Fruit fly (Drosophila melanogaster) whole organism, embryonic: ENCODE results near the gene mst.
A peak's percentile ranks its signal among the peaks of the same experiment; 100 is the strongest.

Source experiments
- BEAF-32 ChIP-seq: fragments of 200-800 bp; sonication (Bioruptor generic); optimal IDR thresholded peaks from 3 replicates; lab custom pipeline; 2017; ENCODE audit warnings: missing biosample characterization, missing genetic modification characterization, mild to moderate bottlenecking, moderate library complexity, missing genetic modification reagents
- Bgb ChIP-seq: fragments of 200-800 bp; sonication (Bioruptor generic); IDR thresholded peaks from 2 replicates; pipeline ENCODE4 v1.3.6; 2022; ENCODE audit warnings: missing biosample characterization, missing genetic modification characterization; ENCODE audit not compliant: partially characterized antibody
- C15 ChIP-seq: fragments of 200-800 bp; sonication (Bioruptor generic); IDR thresholded peaks from 3 replicates; pipeline ENCODE4 v1.3.6; 2022; ENCODE audit warnings: missing biosample characterization, missing genetic modification characterization
- CG10209 ChIP-seq: fragments of 200-800 bp; sonication (Bioruptor generic); optimal IDR thresholded peaks from 3 replicates; lab custom pipeline; 2017; ENCODE audit warnings: missing biosample characterization, mild to moderate bottlenecking, missing genetic modification characterization, missing genetic modification reagents
- CG10321 ChIP-seq: fragments of 200-800 bp; sonication (Bioruptor generic); IDR thresholded peaks from 2 replicates; pipeline ENCODE4 v1.3.6; 2022; ENCODE audit warnings: missing biosample characterization, missing genetic modification characterization
- CG12071 ChIP-seq: fragments of 200-800 bp; sonication (Bioruptor generic); optimal IDR thresholded peaks from 3 replicates; lab custom pipeline; 2018; ENCODE audit warnings: missing biosample characterization, mild to moderate bottlenecking, missing genetic modification characterization
- CG12744 ChIP-seq: fragments of 200-800 bp; sonication (Bioruptor generic); optimal IDR thresholded peaks from 2 replicates; lab custom pipeline; 2016; ENCODE audit warnings: missing biosample characterization, missing genetic modification characterization
- CG14014 ChIP-seq: fragments of 200-800 bp; sonication (Bioruptor generic); IDR thresholded peaks from 2 replicates; pipeline ENCODE4 v1.3.6; 2022; ENCODE audit warnings: missing biosample characterization, missing genetic modification characterization
- CG17568 ChIP-seq: fragments of 200-800 bp; sonication (Bioruptor generic); optimal IDR thresholded peaks from 2 replicates; lab custom pipeline; 2018; ENCODE audit warnings: missing biosample characterization, mild to moderate bottlenecking, missing genetic modification characterization, moderate library complexity
- CG2712 ChIP-seq: fragments of 200-800 bp; optimal IDR thresholded peaks from 3 replicates; lab custom pipeline; 2019; ENCODE audit warnings: missing biosample characterization, mild to moderate bottlenecking, missing genetic modification characterization, moderate library complexity
- CG32772 ChIP-seq: fragments of 200-800 bp; sonication (Bioruptor generic); IDR thresholded peaks from 2 replicates; pipeline ENCODE4 v1.3.6; 2022; ENCODE audit warnings: missing biosample characterization, missing genetic modification characterization
- CG34422 ChIP-seq: fragments of 200-800 bp; sonication (Bioruptor generic); IDR thresholded peaks from 3 replicates; pipeline ENCODE4 v1.3.6; 2022; ENCODE audit warnings: missing biosample characterization, missing genetic modification characterization
- CG3995 ChIP-seq: fragments of 200-800 bp; sonication (Bioruptor generic); optimal IDR thresholded peaks from 3 replicates; lab custom pipeline; 2016; ENCODE audit warnings: missing biosample characterization, missing genetic modification characterization
- CG4707 ChIP-seq: fragments of 200-800 bp; sonication (Bioruptor generic); optimal IDR thresholded peaks from 2 replicates; lab custom pipeline; 2018; ENCODE audit warnings: missing biosample characterization, mild to moderate bottlenecking, missing genetic modification characterization, moderate library complexity
- CG7556 ChIP-seq: fragments of 200-800 bp; sonication (Bioruptor generic); optimal IDR thresholded peaks from 2 replicates; lab custom pipeline; 2017; ENCODE audit warnings: missing biosample characterization, mild to moderate bottlenecking, missing genetic modification characterization
- CG7928 ChIP-seq: fragments of 200-800 bp; sonication (Bioruptor generic); optimal IDR thresholded peaks from 2 replicates; lab custom pipeline; 2017; ENCODE audit warnings: missing biosample characterization, mild to moderate bottlenecking, missing genetic modification characterization
- CG8089 ChIP-seq: fragments of 200-800 bp; sonication (Bioruptor generic); optimal IDR thresholded peaks from 3 replicates; lab custom pipeline; 2016; ENCODE audit warnings: missing biosample characterization, missing genetic modification characterization
- CG8924 ChIP-seq: fragments of 200-800 bp; optimal IDR thresholded peaks from 3 replicates; lab custom pipeline; 2019; ENCODE audit warnings: missing biosample characterization, mild to moderate bottlenecking, missing genetic modification characterization, moderate library complexity
- CG9215 ChIP-seq: fragments of 200-800 bp; sonication (Bioruptor generic); IDR thresholded peaks from 2 replicates; pipeline ENCODE4 v1.3.6; 2022; ENCODE audit warnings: missing biosample characterization, missing genetic modification characterization
- CG9609 ChIP-seq: fragments of 200-800 bp; sonication (Bioruptor generic); optimal IDR thresholded peaks from 3 replicates; lab custom pipeline; 2016; ENCODE audit warnings: missing biosample characterization, missing genetic modification characterization
- CG9932 ChIP-seq: fragments of 200-800 bp; sonication (Bioruptor generic); IDR thresholded peaks from 2 replicates; pipeline ENCODE4 v1.3.6; 2022; ENCODE audit warnings: missing biosample characterization, missing genetic modification characterization
- CkIIα-i1 ChIP-seq: fragments of 200-800 bp; sonication (Bioruptor generic); IDR thresholded peaks from 2 replicates; pipeline ENCODE4 v1.3.6; 2022; ENCODE audit warnings: missing biosample characterization, missing genetic modification characterization
- Dip2 ChIP-seq: fragments of 200-800 bp; sonication (Bioruptor generic); IDR thresholded peaks from 2 replicates; pipeline ENCODE4 v1.3.6; 2022; ENCODE audit warnings: missing biosample characterization, missing genetic modification characterization
- Dref ChIP-seq: fragments of 200-800 bp; sonication (Bioruptor generic); IDR thresholded peaks from 2 replicates; pipeline ENCODE4 v1.3.6; 2022; ENCODE audit warnings: missing biosample characterization, missing genetic modification characterization
- Fer1 ChIP-seq: fragments of 200-800 bp; sonication (Bioruptor generic); optimal IDR thresholded peaks from 2 replicates; lab custom pipeline; 2017; ENCODE audit warnings: missing biosample characterization, mild to moderate bottlenecking, missing genetic modification characterization
- H2.0 ChIP-seq: fragments of 200-800 bp; sonication (Bioruptor generic); IDR thresholded peaks from 2 replicates; pipeline ENCODE4 v1.3.6; 2022; ENCODE audit warnings: missing biosample characterization, missing genetic modification characterization
- Hr3 ChIP-seq: fragments of 200-800 bp; sonication (Bioruptor generic); optimal IDR thresholded peaks from 3 replicates; lab custom pipeline; 2016; ENCODE audit warnings: missing biosample characterization, missing genetic modification characterization
- MBD-R2 ChIP-seq: fragments of 200-800 bp; sonication (Bioruptor generic); IDR thresholded peaks from 2 replicates; pipeline ENCODE4 v1.3.6; 2022; ENCODE audit warnings: missing biosample characterization, missing genetic modification characterization
- Mes4 ChIP-seq: fragments of 200-800 bp; sonication (Bioruptor generic); optimal IDR thresholded peaks from 2 replicates; lab custom pipeline; 2016; ENCODE audit warnings: missing biosample characterization, missing genetic modification characterization
- NfI ChIP-seq: fragments of 200-800 bp; sonication (Bioruptor generic); optimal IDR thresholded peaks from 3 replicates; lab custom pipeline; 2018; ENCODE audit warnings: missing biosample characterization, mild to moderate bottlenecking, missing genetic modification characterization, moderate library complexity
- Spps ChIP-seq: fragments of 200-800 bp; sonication (Bioruptor generic); optimal IDR thresholded peaks from 2 replicates; lab custom pipeline; 2018; ENCODE audit warnings: missing biosample characterization, mild to moderate bottlenecking, missing genetic modification characterization
- Vsx1 ChIP-seq: fragments of 200-800 bp; sonication (Bioruptor generic); optimal IDR thresholded peaks from 2 replicates; lab custom pipeline; 2017; ENCODE audit warnings: missing biosample characterization, mild to moderate bottlenecking, missing genetic modification characterization, missing genetic modification reagents
- al ChIP-seq: fragments of 200-800 bp; sonication (Bioruptor generic); IDR thresholded peaks from 2 replicates; pipeline ENCODE4 v1.3.6; 2022; ENCODE audit warnings: missing biosample characterization, missing genetic modification characterization
- bowl ChIP-seq: fragments of 200-800 bp; sonication (Bioruptor generic); IDR thresholded peaks from 2 replicates; pipeline ENCODE4 v1.3.6; 2022; ENCODE audit warnings: missing biosample characterization, missing genetic modification characterization
- cad ChIP-seq: fragments of >200 bp; optimal IDR thresholded peaks from 2 replicates; lab custom pipeline; 2017; ENCODE audit warnings: missing biosample characterization, missing genetic modification characterization
- chm ChIP-seq: fragments of 200-800 bp; sonication (Bioruptor generic); IDR thresholded peaks from 2 replicates; pipeline ENCODE4 v1.3.6; 2022; ENCODE audit warnings: missing biosample characterization, missing genetic modification characterization
- chn ChIP-seq: fragments of 200-800 bp; sonication (Bioruptor generic); optimal IDR thresholded peaks from 2 replicates; lab custom pipeline; 2016; ENCODE audit warnings: missing biosample characterization, missing genetic modification characterization
- dan ChIP-seq: fragments of 200-800 bp; sonication (Bioruptor generic); IDR thresholded peaks from 2 replicates; pipeline ENCODE4 v1.3.6; 2022; ENCODE audit warnings: missing biosample characterization, missing genetic modification characterization
- dm ChIP-seq: fragments of 200-800 bp; sonication (Bioruptor generic); optimal IDR thresholded peaks from 3 replicates; lab custom pipeline; 2016; ENCODE audit warnings: missing biosample characterization, missing genetic modification characterization
- dmrt99B ChIP-seq: fragments of 200-800 bp; sonication (Bioruptor generic); optimal IDR thresholded peaks from 2 replicates; lab custom pipeline; 2018; ENCODE audit warnings: missing biosample characterization, mild to moderate bottlenecking, missing genetic modification characterization, moderate library complexity
- esg ChIP-seq: fragments of 200-800 bp; sonication (Bioruptor generic); conservative IDR thresholded peaks from 2 replicates; pipeline ENCODE4 v1.3.6; 2022; ENCODE audit warnings: missing biosample characterization, missing genetic modification characterization
- fd102C ChIP-seq: fragments of 200-800 bp; sonication (Bioruptor generic); optimal IDR thresholded peaks from 2 replicates; lab custom pipeline; 2018; ENCODE audit warnings: missing biosample characterization, mild to moderate bottlenecking, missing genetic modification characterization, moderate library complexity
- gcm2 ChIP-seq: fragments of 200-800 bp; sonication (Bioruptor generic); optimal IDR thresholded peaks from 2 replicates; lab custom pipeline; 2016; ENCODE audit warnings: missing biosample characterization, missing genetic modification characterization
- hbn ChIP-seq: fragments of 200-800 bp; sonication (Bioruptor generic); IDR thresholded peaks from 2 replicates; pipeline ENCODE4 v1.3.6; 2022; ENCODE audit warnings: missing biosample characterization, missing genetic modification characterization; ENCODE audit not compliant: partially characterized antibody
- jing ChIP-seq: fragments of 200-800 bp; sonication (Bioruptor generic); optimal IDR thresholded peaks from 2 replicates; lab custom pipeline; 2018; ENCODE audit warnings: missing biosample characterization, mild to moderate bottlenecking, missing genetic modification characterization
- mirr ChIP-seq: fragments of 200-800 bp; sonication (Bioruptor generic); optimal IDR thresholded peaks from 3 replicates; lab custom pipeline; 2018; ENCODE audit warnings: missing biosample characterization, mild to moderate bottlenecking, missing genetic modification characterization
- pnt ChIP-seq: fragments of 200-800 bp; sonication (Bioruptor generic); optimal IDR thresholded peaks from 3 replicates; lab custom pipeline; 2016; ENCODE audit warnings: missing biosample characterization, missing genetic modification characterization
- sim ChIP-seq: fragments of 200-800 bp; sonication (Bioruptor generic); IDR thresholded peaks from 2 replicates; pipeline ENCODE4 v1.3.6; 2022; ENCODE audit warnings: missing biosample characterization, missing genetic modification characterization
- sob ChIP-seq: fragments of 200-800 bp; sonication (Bioruptor generic); IDR thresholded peaks from 2 replicates; pipeline ENCODE4 v1.3.6; 2022; ENCODE audit warnings: missing biosample characterization, missing genetic modification characterization
- stc ChIP-seq: fragments of 200-800 bp; sonication (Bioruptor generic); IDR thresholded peaks from 2 replicates; pipeline ENCODE4 v1.3.6; 2022; ENCODE audit warnings: missing biosample characterization, missing genetic modification characterization
- tx ChIP-seq: fragments of 200-800 bp; sonication (Bioruptor generic); optimal IDR thresholded peaks from 2 replicates; lab custom pipeline; 2016; ENCODE audit warnings: missing biosample characterization, missing genetic modification characterization
- vfl ChIP-seq: fragments of 200-800 bp; sonication (Bioruptor generic); optimal IDR thresholded peaks from 2 replicates; lab custom pipeline; 2016; ENCODE audit warnings: missing biosample characterization, missing genetic modification characterization

Gene mst

DNA sequence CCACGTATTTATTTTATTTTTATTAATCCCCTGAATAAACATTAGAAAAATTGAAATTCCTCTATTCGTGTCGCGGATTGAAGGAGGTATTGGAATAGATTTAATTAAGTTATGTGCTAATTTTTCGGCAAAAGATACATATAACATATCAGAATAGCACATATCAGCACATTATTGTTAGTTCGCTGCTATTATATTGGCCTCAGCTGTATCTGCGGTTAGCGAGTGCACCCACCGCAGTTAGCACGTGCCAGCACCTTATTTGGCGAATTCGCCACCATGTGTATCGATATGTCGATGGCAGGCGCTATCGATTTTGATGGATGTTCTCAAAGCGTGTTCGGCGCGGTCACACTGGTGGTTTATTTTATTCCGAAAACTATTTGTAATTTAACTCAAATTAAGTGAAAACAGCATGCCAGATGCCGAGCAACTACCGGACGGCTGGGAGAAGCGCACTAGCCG lies 43.7 kb upstream of the mst start, which contains the start of gene dod (continued):
- TF ChIP-seq H2.0 (GFP tag; lab: Robert Waterston, UW) (peak; percentile 48; the same call in 1 of the 2 replicates), CG4707 (GFP tag; lab: Kevin White, UChicago) (peak; percentile 2), dm (peak; percentile 80), CG2712 (tag; lab: Kevin White, UChicago) (peak; percentile 48), Hr3 (GFP tag; lab: Kevin White, UChicago) (peak; percentile 44), CG10321 (GFP tag; lab: Robert Waterston, UW) (peak; percentile 30; the same call in 1 of the 2 replicates), dmrt99B (tag; lab: Kevin White, UChicago) (no peak), sim (GFP tag; lab: Robert Waterston, UW) (peak; percentile 30; the same call in 1 of the 2 replicates), esg (GFP tag; lab: Robert Waterston, UW) (no peak), fd102C (GFP tag; lab: Kevin White, UChicago) (no peak), CG12744 (GFP tag; lab: Kevin White, UChicago) (peak; percentile 35), Dip2 (GFP tag; lab: Robert Waterston, UW) (no peak), bowl (GFP tag; lab: Robert Waterston, UW) (no peak), pnt (GFP tag; lab: Kevin White, UChicago) (no peak), chm (peak; percentile 38; the same call in 1 of the 2 replicates), Mes4 (GFP tag; lab: Kevin White, UChicago) (no peak), CG7928 (GFP tag; lab: Kevin White, UChicago) (peak; percentile 24), BEAF-32 (GFP tag; lab: Kevin White, UChicago) (peak; percentile 88), CG7556 (GFP tag; lab: Kevin White, UChicago) (peak; percentile 37), C15 (no peak), CG9215 (GFP tag; lab: Robert Waterston, UW) (peak; percentile 30; the same call in 1 of the 2 replicates), gcm2 (no peak), Dref (GFP tag; lab: Robert Waterston, UW) (peak; percentile 97), CG32772 (GFP tag; lab: Robert Waterston, UW) (no peak), CG14014 (peak; percentile 48; the same call in 1 of the 2 replicates), CG8089 (GFP tag; lab: Kevin White, UChicago) (peak; percentile 10), dan (GFP tag; lab: Robert Waterston, UW) (no peak), CG34422 (GFP tag; lab: Robert Waterston, UW) (peak; percentile 70), CG10209 (GFP tag; lab: Kevin White, UChicago) (peak; percentile 21), chn (GFP tag; lab: Kevin White, UChicago) (peak; percentile 13), CG9932 (GFP tag; lab: Robert Waterston, UW) (peak; percentile 73), mirr (GFP tag; lab: Kevin White, UChicago) (no peak), CG3995 (GFP tag; lab: Kevin White, UChicago) (peak; percentile 12), CG8924 (tag; lab: Kevin White, UChicago) (peak; percentile 43), sob (peak; percentile 67), tx (GFP tag; lab: Kevin White, UChicago) (no peak), CG9609 (GFP tag; lab: Kevin White, UChicago) (peak; percentile 35), hbn (GFP tag; lab: Robert Waterston, UW) (peak; percentile 67), jing (no peak), vfl (GFP tag; lab: Kevin White, UChicago) (no peak), CG12071 (no peak), MBD-R2 (GFP tag; lab: Robert Waterston, UW) (peak; percentile 98), stc (GFP tag; lab: Robert Waterston, UW) (peak; percentile 44; the same call in 1 of the 2 replicates), al (GFP tag; lab: Robert Waterston, UW) (0 out of 2 replicates have a peak, but pooled peaks have one; percentile 32), cad (GFP tag; lab: Kevin White, UChicago) (no peak), Bgb (peak; percentile 91), CG17568 (GFP tag; lab: Kevin White, UChicago) (no peak), Spps (tag; lab: Kevin White, UChicago) (no peak), CkIIα-i1 (GFP tag; lab: Robert Waterston, UW) (no peak), Vsx1 (no peak), NfI (GFP tag; lab: Kevin White, UChicago) (peak; percentile 62), Fer1 (GFP tag; lab: Kevin White, UChicago) (peak; percentile 63)
